Worm (Caenorhabditis elegans) whole organism, late embryonic: ENCODE results near the gene T14G12.6.

Source experiments
- ama-1 ChIP-seq: fragments of 150-350 bp; optimal IDR thresholded peaks from 2 replicates; lab custom pipeline; 2014
- che-1 ChIP-seq: sonication (generic microtip); optimal IDR thresholded peaks from 2 replicates; lab custom pipeline; 2016; ENCODE audit warnings: mild to moderate bottlenecking, missing genetic modification characterization, missing compliant biosample characterization
- nhr-11 ChIP-seq: fragments of 150-350 bp; optimal IDR thresholded peaks from 2 replicates; lab custom pipeline; 2014; ENCODE audit warnings: missing biosample characterization, missing genetic modification characterization

DNA sequence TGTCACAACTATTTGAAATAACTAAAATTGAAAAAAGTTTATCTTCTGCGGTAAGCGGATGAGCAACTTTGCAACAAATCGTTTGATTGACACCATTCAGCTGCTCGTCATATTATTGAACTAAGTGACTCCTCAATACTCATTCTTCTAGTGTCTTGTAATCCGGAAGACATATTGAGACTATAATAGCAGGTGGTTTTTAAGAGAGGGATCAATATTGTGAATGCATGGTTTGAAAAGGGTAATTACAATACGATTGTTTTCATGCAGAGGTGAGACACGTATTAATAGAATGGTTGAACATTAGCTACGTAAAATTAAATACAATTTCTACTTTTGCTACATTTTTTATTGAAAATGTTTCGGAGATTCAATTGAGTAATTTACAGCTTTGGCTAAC is 16.1 kb downstream of the T14G12.6 start:
- TF ChIP-seq nhr-11 (no peak), che-1 (tag; lab: Kevin White, UChicago) (no peak), ama-1 (lab: Kevin White, UChicago) (no peak)
